Worm (Caenorhabditis elegans): Measurements from ENCODE around the gene msp-76.

- TF ChIP-seq tbx-11 (GFP tag; IDR thresholded peaks at IDR 0.05) (no peak), ama-1 (optimal IDR thresholded peaks at IDR 0.05) (no peak), tbx-37 (GFP tag; conservative IDR thresholded peaks at IDR 0.05) (no peak)
These were observed 21.1 kb downstream of the msp-76 start, which contains the start of gene nhr-38 for ce11 chrIV:9709887-9710286.

Measured in whole organism, early embryonic.